Fruit fly (Drosophila melanogaster) whole organism: ENCODE results near the gene Sec24CD.

Experiments
- CG8478 ChIP-seq: fragments of >200 bp; optimal IDR thresholded peaks from 2 replicates; lab custom pipeline; 2018; ENCODE audit warnings: inconsistent platforms
- EcR ChIP-seq, 2 experiments: fragments of >200 bp; optimal IDR thresholded peaks; 2 replicates each; lab custom pipeline; 2017; ENCODE audit warnings: missing biosample characterization in 2 of 2, missing genetic modification characterization in 2 of 2, missing genetic modification reagents in 2 of 2
- pan ChIP-seq: fragments of >200 bp; optimal IDR thresholded peaks from 2 replicates; lab custom pipeline; 2017
- psq ChIP-seq: fragments of >200 bp; optimal IDR thresholded peaks from 2 replicates; lab custom pipeline; 2017

DNA sequence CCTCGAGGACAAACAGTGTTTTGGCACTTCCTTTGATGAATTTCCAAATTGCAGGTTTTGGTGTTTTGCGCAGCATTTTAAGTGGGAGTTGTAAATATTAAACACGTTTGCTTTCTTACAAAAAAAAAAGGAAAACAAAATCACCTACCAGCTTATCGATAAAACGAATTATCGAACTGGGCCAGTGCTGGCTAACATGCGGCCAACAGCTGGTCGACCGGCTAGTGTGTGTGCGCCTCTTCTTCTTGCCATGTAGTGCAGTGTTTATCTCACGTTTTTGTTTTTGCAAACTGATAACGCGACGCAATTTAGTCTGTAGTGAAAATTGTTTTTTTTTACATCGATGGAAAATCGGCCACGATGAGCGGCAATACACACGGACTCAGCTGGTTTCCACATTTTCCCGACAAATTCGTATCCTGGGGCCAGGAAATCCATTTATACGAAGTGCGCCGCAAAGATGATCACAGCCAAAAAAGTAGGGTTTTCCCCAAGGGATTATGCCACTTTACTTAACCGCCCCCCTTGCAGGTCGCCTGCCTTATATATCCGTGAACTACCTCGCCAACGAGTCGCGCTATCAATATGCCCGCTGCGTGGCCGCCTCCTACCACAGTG is 19.5 kb downstream of the Sec24CD start, which contains the start of the genes CG15386, CG42371 and mio:
- no peak for TF ChIP-seq EcR (GFP tag; optimal IDR thresholded peaks at IDR 0.05; lab: Kevin White, UChicago)
- no peak for TF ChIP-seq pan (lab: Kevin White, UChicago)
- no peak for TF ChIP-seq CG8478 (lab: Kevin White, UChicago)
- TF ChIP-seq psq (lab: Kevin White, UChicago) = no peak
